Worm (Caenorhabditis elegans) whole organism, early embryonic: ENCODE data around the gene nol-6.
"Not testable (repeated sequence)": the region's sequence is repeated elsewhere in the genome, so short reads cannot be mapped to it uniquely, and the experiment has no call there.

Experiments
- B0310.2 ChIP-seq: sonication (generic microtip); optimal IDR thresholded peaks from 2 replicates; lab custom pipeline; 2016; ENCODE audit warnings: mild to moderate bottlenecking, missing genetic modification characterization, missing compliant biosample characterization
- F13C5.2 ChIP-seq: sonication (generic microtip); optimal IDR thresholded peaks from 2 replicates; lab custom pipeline; 2017; ENCODE audit warnings: mild to moderate bottlenecking, missing genetic modification characterization, inconsistent platforms, missing compliant biosample characterization
- aly-1 ChIP-seq: sonication (generic microtip); optimal IDR thresholded peaks from 2 replicates; lab custom pipeline; 2016; ENCODE audit warnings: missing genetic modification characterization, missing compliant biosample characterization
- ama-1 ChIP-seq: fragments of 150-350 bp; optimal IDR thresholded peaks from 2 replicates; lab custom pipeline; 2014
- ceh-13 ChIP-seq: fragments of 200-800 bp; sonication (Bioruptor generic); optimal IDR thresholded peaks from 2 replicates; lab custom pipeline; 2018; ENCODE audit warnings: mild to moderate bottlenecking, missing genetic modification characterization, missing compliant biosample characterization
- ceh-36 ChIP-seq: sonication (generic microtip); optimal IDR thresholded peaks from 2 replicates; lab custom pipeline; 2016; ENCODE audit warnings: missing genetic modification characterization, inconsistent platforms, missing compliant biosample characterization
- ets-7 ChIP-seq: sonication (generic microtip); optimal IDR thresholded peaks from 2 replicates; lab custom pipeline; 2016; ENCODE audit warnings: missing genotype, missing genetic modification characterization, missing compliant biosample characterization
- flt-1 ChIP-seq: fragments of 200-800 bp; sonication (Bioruptor generic); IDR thresholded peaks from 2 replicates; pipeline ENCODE4 v1.3.6; 2022; ENCODE audit warnings: missing genetic modification characterization, missing compliant biosample characterization
- hmbx-1 ChIP-seq: sonication (generic microtip); optimal IDR thresholded peaks from 2 replicates; lab custom pipeline; 2016; ENCODE audit warnings: mild to moderate bottlenecking, missing genetic modification characterization, missing compliant biosample characterization
- hmg-4 ChIP-seq: fragments of 200-800 bp; sonication (Bioruptor generic); optimal IDR thresholded peaks from 2 replicates; lab custom pipeline; 2018; ENCODE audit warnings: mild to moderate bottlenecking, missing genetic modification characterization, missing compliant biosample characterization
- hnd-1 ChIP-seq: sonication (generic microtip); optimal IDR thresholded peaks from 2 replicates; lab custom pipeline; 2016; ENCODE audit warnings: missing genetic modification characterization, missing compliant biosample characterization
- pes-1 ChIP-seq: fragments of 200-800 bp; sonication (Bioruptor generic); IDR thresholded peaks from 2 replicates; pipeline ENCODE4 v1.3.6; 2022; ENCODE audit warnings: missing genetic modification reagents, missing genetic modification characterization, missing compliant biosample characterization
- scrt-1 ChIP-seq: fragments of 200-800 bp; sonication (Bioruptor generic); IDR thresholded peaks from 2 replicates; pipeline ENCODE4 v1.3.6; 2022; ENCODE audit warnings: missing genetic modification characterization, missing compliant biosample characterization
- sea-1 ChIP-seq: fragments of 200-800 bp; sonication (Bioruptor generic); conservative IDR thresholded peaks from 2 replicates; pipeline ENCODE4 v1.3.6; 2022; ENCODE audit warnings: missing genetic modification characterization, missing compliant biosample characterization
- tbx-11 ChIP-seq: fragments of 200-800 bp; sonication (Bioruptor generic); IDR thresholded peaks from 2 replicates; pipeline ENCODE4 v1.3.6; 2022; ENCODE audit warnings: missing genetic modification characterization, missing compliant biosample characterization
- tbx-37 ChIP-seq: fragments of 200-800 bp; sonication (Bioruptor generic); conservative IDR thresholded peaks from 2 replicates; pipeline ENCODE4 v1.3.6; 2022; ENCODE audit warnings: missing genetic modification reagents, missing genetic modification characterization, missing compliant biosample characterization
- tra-4 ChIP-seq: sonication (generic microtip); optimal IDR thresholded peaks from 2 replicates; lab custom pipeline; 2017; ENCODE audit warnings: missing genetic modification characterization, missing compliant biosample characterization

The nol-6 gene

ce11 chrII:1446696-1447293 lies 9.5 kb upstream of the nol-6 start, which contains the start of gene Y51H7C.12:
Gene Y51H7C.12, minus strand, starts transcription at chrII:1446746.
- not testable (repeated sequence) for TF ChIP-seq flt-1; ceh-36 (tag; lab: Kevin White, UChicago); F13C5.2

DNA sequence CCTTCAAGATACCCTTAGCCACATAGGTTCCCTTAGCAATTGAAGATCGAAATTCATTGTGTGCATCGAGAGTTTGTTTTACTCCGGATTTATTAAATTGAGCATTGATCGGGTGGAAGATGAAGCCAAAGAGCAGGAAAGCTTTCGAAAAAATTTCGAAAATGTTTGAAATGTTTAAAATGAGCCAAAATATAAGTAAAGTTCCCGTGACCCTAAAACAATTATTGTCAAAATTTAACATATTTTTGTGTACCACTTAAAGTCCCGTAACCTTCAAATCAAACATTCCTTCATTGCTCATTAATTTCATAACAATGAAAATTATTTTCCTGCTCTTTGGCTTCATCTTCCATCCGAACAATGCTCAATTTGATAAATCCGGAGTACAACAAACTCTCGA lies 7.6 kb upstream of the nol-6 start, which contains the start of gene scl-17:
TSS of gene scl-17 (plus strand) at position 301 of the 400 bp plus-strand sequence.
- no peak for TF ChIP-seq flt-1
- TF ChIP-seq pes-1 (GFP tag; lab: Robert Waterston, UW) = no peak
- no peak for TF ChIP-seq ceh-36 (tag; lab: Kevin White, UChicago)

ce11 chrII:1441479-1441878 lies 4.2 kb upstream of the nol-6 start:
- TF ChIP-seq hmbx-1 (no peak), hnd-1 (tag; lab: Kevin White, UChicago) (no peak)

ce11 chrII:1438336-1438589 lies 964 bp upstream of the nol-6 start, which contains the start of gene Y51H7C.3:
Gene Y51H7C.3, plus strand, starts transcription at chrII:1438490.
- TF ChIP-seq flt-1 (no peak), tra-4 (no peak), sea-1 (no peak), tbx-11 (GFP tag; lab: Robert Waterston, UW) (no peak), B0310.2 (no peak), aly-1 (tag; lab: Kevin White, UChicago) (no peak), ceh-36 (tag; lab: Kevin White, UChicago) (no peak), pes-1 (GFP tag; lab: Robert Waterston, UW) (no peak), tbx-37 (no peak), hnd-1 (tag; lab: Kevin White, UChicago) (no peak)

- no peak for TF ChIP-seq sea-1
- no peak for TF ChIP-seq ceh-36 (tag; lab: Kevin White, UChicago)
- TF ChIP-seq hmbx-1 = no peak
- no peak for TF ChIP-seq aly-1 (tag; lab: Kevin White, UChicago)
- TF ChIP-seq tbx-37 = no peak
These were observed 584 bp downstream of the nol-6 start for ce11 chrII:1436715-1437114.

DNA sequence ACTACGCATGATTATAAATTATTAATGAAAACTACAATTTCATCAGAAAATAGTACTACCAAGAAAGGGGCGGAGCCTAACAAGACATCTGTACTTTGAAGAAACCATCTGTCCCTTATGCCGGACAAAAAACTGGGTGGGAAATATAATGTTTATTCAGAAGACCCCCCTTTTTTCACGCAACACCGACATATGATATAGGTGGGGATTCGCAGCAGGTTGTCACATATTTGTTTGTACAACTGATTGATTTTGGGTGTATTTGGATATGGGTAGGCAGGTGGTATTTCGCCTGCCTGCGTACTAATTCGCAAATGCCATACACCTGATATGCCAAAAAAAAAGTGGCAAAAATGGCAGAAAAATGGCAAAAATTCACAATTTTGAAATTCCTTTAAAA lies 13.6 kb downstream of the nol-6 start, which contains the start of gene Y51H7C.10:
TSS of gene Y51H7C.10 (minus strand) at position 101 of the 400 bp plus-strand sequence.
- TF ChIP-seq tra-4 (no peak), ama-1 (lab: Kevin White, UChicago) (no peak), hmbx-1 (no peak), aly-1 (tag; lab: Kevin White, UChicago) (no peak), F13C5.2 (no peak), pes-1 (GFP tag; lab: Robert Waterston, UW) (no peak), ceh-36 (tag; lab: Kevin White, UChicago) (no peak), tbx-11 (GFP tag; lab: Robert Waterston, UW) (no peak)

DNA sequence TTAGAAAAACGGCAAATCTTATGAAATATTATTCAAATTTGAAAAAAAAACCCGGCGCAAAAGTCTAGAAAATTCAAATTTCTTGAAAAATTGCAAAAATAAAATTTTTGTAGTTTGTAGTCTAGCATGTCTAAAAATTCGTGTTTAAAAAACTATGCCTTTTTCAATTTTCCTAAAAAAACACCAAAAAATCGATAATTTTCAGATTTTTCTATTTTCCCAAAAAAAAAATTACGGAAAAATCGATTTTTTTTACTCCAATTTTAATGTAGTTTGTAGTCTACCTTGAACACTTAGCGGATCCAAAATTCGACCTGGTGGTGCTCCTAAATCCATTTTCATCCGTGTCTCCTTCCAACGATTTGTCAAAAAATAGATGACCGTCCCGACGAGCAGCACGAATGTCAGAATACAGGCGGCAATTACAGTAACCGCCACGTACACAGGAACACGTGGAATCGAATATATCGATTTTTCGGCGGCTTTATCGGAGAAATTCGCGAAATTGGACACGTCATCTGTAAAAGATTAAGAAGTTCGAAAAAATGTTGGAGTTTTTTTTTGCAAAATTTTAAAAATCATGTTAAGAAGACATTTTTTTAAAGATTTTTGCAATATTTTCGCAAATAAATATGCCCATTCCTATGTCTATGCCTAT lies 16.4 kb downstream of the nol-6 start:
- TF ChIP-seq B0310.2 (no peak), ets-7 (tag; lab: Kevin White, UChicago) (no peak), sea-1 (no peak), aly-1 (tag; lab: Kevin White, UChicago) (no peak), hmbx-1 (no peak), flt-1 (no peak), scrt-1 (no peak), F13C5.2 (no peak), ceh-36 (tag; lab: Kevin White, UChicago) (no peak), ceh-13 (GFP tag; lab: Kevin White, UChicago) (no peak), pes-1 (GFP tag; lab: Robert Waterston, UW) (no peak), hnd-1 (tag; lab: Kevin White, UChicago) (no peak), tra-4 (no peak), tbx-11 (GFP tag; lab: Robert Waterston, UW) (no peak), tbx-37 (no peak), ama-1 (lab: Kevin White, UChicago) (no peak)

DNA sequence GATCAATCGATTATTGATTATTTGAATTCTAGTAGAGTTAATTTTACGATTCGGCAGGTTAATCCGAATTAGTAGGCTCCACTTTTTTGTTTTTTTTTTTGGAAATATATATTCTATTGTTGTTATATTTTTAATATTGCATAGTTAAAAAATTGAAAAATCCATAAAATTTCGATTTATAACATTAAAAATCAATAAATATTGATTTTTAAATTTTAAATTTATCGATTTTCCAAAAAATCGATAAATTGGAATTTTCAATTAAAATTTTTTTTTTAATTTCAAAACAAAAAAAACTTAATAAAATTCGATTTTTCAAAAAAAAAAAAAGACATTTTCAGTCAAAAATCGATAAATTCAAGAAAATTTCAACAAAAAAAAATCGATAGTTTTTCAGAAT lies 17.3 kb downstream of the nol-6 start:
- TF ChIP-seq sea-1 (no peak), B0310.2 (no peak), tbx-37 (no peak), flt-1 (no peak), ceh-13 (GFP tag; lab: Kevin White, UChicago) (no peak), tbx-11 (GFP tag; lab: Robert Waterston, UW) (no peak), hmg-4 (GFP tag; lab: Kevin White, UChicago) (no peak), ceh-36 (tag; lab: Kevin White, UChicago) (no peak), tra-4 (no peak), F13C5.2 (no peak), pes-1 (GFP tag; lab: Robert Waterston, UW) (no peak), hmbx-1 (no peak), aly-1 (tag; lab: Kevin White, UChicago) (no peak), scrt-1 (no peak), ama-1 (lab: Kevin White, UChicago) (no peak), hnd-1 (tag; lab: Kevin White, UChicago) (no peak), ets-7 (tag; lab: Kevin White, UChicago) (no peak)

DNA sequence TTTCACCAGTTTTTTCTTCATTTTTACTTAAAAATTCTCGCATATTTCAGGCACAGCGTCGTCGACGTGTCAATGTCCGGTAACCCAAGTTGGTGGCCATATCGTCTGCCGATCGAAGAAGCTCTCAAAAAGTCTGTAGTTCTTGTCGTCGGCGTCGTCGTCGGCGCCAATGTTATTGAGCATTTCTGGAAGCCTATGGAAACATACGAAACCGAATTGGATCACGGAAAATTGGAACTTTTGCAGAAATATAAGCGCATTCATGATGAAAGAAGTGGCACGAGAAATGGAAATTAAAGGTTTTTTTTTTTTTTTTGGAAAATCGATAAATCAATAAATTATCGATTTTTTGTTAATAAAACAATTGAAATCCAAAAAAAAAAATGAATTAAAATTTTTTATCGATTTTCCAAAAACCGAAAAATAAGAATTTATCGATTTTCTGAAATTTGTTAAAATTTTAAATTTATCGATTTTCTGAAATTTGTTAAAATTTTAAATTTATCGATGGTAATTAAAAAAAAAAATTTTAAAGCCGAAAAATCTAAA lies 24.9 kb downstream of the nol-6 start, which contains the start of gene alkb-1:
TSS of gene alkb-1 (plus strand) at position 51 of the 549 bp plus-strand sequence.
- TF ChIP-seq hmg-4 (GFP tag; lab: Kevin White, UChicago) (no peak), flt-1 (no peak), ets-7 (tag; lab: Kevin White, UChicago) (no peak)
